Fruit fly (Drosophila melanogaster): ENCODE results near the gene dop.

- TF ChIP-seq Trl (optimal IDR thresholded peaks at IDR 0.05) (no peak), Trl (GFP tag; optimal IDR thresholded peaks at IDR 0.05) (no peak), zen (tag; optimal IDR thresholded peaks at IDR 0.05) (no peak), CG11504 (tag; optimal IDR thresholded peaks at IDR 0.05) (no peak), Blimp-1 (GFP tag; optimal IDR thresholded peaks at IDR 0.05) (no peak), HmgD (GFP tag; optimal IDR thresholded peaks at IDR 0.05) (no peak), sima (GFP tag; optimal IDR thresholded peaks at IDR 0.05) (no peak), CG6854 (GFP tag; optimal IDR thresholded peaks at IDR 0.05) (no peak), CG18619 (GFP tag; optimal IDR thresholded peaks at IDR 0.05) (no peak), twi (tag; optimal IDR thresholded peaks at IDR 0.05) (no peak)
Observed at dm6 chr3L:15519492-15519891, 46.3 kb upstream of the dop start, which contains the start of gene mex1.

Data from whole organism, embryonic.